Fruit fly (Drosophila melanogaster): ENCODE measurements around the gene CG33322.

The CG33322 gene

DNA sequence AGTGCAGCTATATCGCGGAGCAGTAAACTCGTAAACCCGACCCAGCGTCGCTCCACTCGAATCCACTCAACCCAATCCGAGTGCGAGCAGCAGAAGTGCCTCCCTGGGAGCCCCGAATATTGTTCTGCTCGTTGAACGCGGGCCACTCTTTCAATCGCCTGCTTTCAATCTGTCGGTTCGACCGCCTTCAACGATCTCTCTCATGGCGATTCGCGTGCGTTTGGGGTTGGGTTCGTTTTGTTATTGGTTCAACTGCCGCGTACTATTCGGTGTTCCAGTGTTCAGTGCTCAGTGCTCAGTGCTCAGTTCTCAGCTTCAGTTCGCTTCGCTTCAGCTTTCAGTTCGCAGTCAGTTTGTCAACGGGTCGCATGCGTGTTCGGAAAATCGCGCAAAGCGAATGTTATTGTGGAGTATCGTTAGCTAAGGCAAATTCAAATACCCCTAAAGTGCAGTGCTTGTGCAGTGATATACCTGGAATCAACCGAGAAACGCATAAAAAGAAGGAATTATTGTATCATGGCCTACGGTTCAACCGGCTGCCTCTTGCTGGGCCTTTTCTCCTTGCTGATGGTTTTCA lies 24.5 kb upstream of the CG33322 start, which contains the start of gene CG31676 (continued):
- TF ChIP-seq row (GFP tag; IDR thresholded peaks at IDR 0.05) (no peak), pho (GFP tag; optimal IDR thresholded peaks at IDR 0.05) (no peak), Sry-β (GFP tag; optimal IDR thresholded peaks at IDR 0.05) (no peak), CG8944 (GFP tag; optimal IDR thresholded peaks at IDR 0.05) (no peak), Dip2 (GFP tag; IDR thresholded peaks at IDR 0.05) (no peak), shn (GFP tag; optimal IDR thresholded peaks at IDR 0.05) (no peak), tin (GFP tag; optimal IDR thresholded peaks at IDR 0.05) (no peak), Dad (GFP tag; optimal IDR thresholded peaks at IDR 0.05) (no peak), sc (optimal IDR thresholded peaks at IDR 0.05) (no peak), sc (GFP tag; optimal IDR thresholded peaks at IDR 0.05) (no peak), CG12769 (tag; optimal IDR thresholded peaks at IDR 0.05) (peak; percentile 42), usp (GFP tag; optimal IDR thresholded peaks at IDR 0.05) (no peak), CG4424 (GFP tag; optimal IDR thresholded peaks at IDR 0.05) (no peak), yki (optimal IDR thresholded peaks at IDR 0.05) (no peak), seq (GFP tag; IDR thresholded peaks at IDR 0.05) (no peak), toy (GFP tag; IDR thresholded peaks at IDR 0.05) (no peak), CG17361 (GFP tag; IDR thresholded peaks at IDR 0.05) (no peak), zen2 (GFP tag; IDR thresholded peaks at IDR 0.05; ENCODE audit: partially characterized antibody) (no peak), CG12219 (GFP tag; optimal IDR thresholded peaks at IDR 0.05) (peak; percentile 34), zfh2 (GFP tag; optimal IDR thresholded peaks at IDR 0.05) (no peak), Lim3 (GFP tag; IDR thresholded peaks at IDR 0.05) (no peak), CG30403 (GFP tag; optimal IDR thresholded peaks at IDR 0.05) (no peak), Hr51 (GFP tag; optimal IDR thresholded peaks at IDR 0.05) (no peak), zen (tag; optimal IDR thresholded peaks at IDR 0.05) (no peak), NC2α (GFP tag; optimal IDR thresholded peaks at IDR 0.05) (no peak), dm (GFP tag; optimal IDR thresholded peaks at IDR 0.05) (no peak), CG31441 (GFP tag; IDR thresholded peaks at IDR 0.05) (0 out of 2 replicates have a peak, but pooled peaks have one; percentile 6), Deaf1 (tag; optimal IDR thresholded peaks at IDR 0.05) (peak; percentile 41), CG17359 (tag; optimal IDR thresholded peaks at IDR 0.05) (no peak), Hsf (GFP tag; optimal IDR thresholded peaks at IDR 0.05) (no peak), trem (tag; optimal IDR thresholded peaks at IDR 0.05) (no peak), CG14965 (GFP tag; optimal IDR thresholded peaks at IDR 0.05; ENCODE audit: borderline replicate concordance) (no peak), Sry-δ (GFP tag; optimal IDR thresholded peaks at IDR 0.05) (no peak), CG13123 (GFP tag; optimal IDR thresholded peaks at IDR 0.05) (no peak), CG16813 (GFP tag; IDR thresholded peaks at IDR 0.05; ENCODE audit: partially characterized antibody) (no peak), CG7556 (GFP tag; optimal IDR thresholded peaks at IDR 0.05) (no peak), CG9437 (GFP tag; optimal IDR thresholded peaks at IDR 0.05) (no peak), abd-A (tag; optimal IDR thresholded peaks at IDR 0.05) (no peak), CG18619 (GFP tag; optimal IDR thresholded peaks at IDR 0.05) (no peak), Optix (GFP tag; IDR thresholded peaks at IDR 0.05) (no peak), Sox100B (GFP tag; optimal IDR thresholded peaks at IDR 0.05) (no peak), cato (GFP tag; optimal IDR thresholded peaks at IDR 0.05; ENCODE audit: borderline replicate concordance) (no peak), CG2199 (GFP tag; IDR thresholded peaks at IDR 0.05) (no peak), Taf1 (GFP tag; IDR thresholded peaks at IDR 0.05) (no peak), Rfx (GFP tag; IDR thresholded peaks at IDR 0.05) (peak; percentile 51; the same call in 1 of the 2 replicates), CG4617 (GFP tag; optimal IDR thresholded peaks at IDR 0.05; ENCODE audit: borderline replicate concordance) (no peak), CG8281 (tag; optimal IDR thresholded peaks at IDR 0.05) (no peak), sisA (GFP tag; IDR thresholded peaks at IDR 0.05) (no peak), CG11085 (GFP tag; IDR thresholded peaks at IDR 0.05) (no peak), CG16815 (GFP tag; optimal IDR thresholded peaks at IDR 0.05) (no peak), Doc2 (GFP tag; IDR thresholded peaks at IDR 0.05) (no peak), NK7.1 (GFP tag; optimal IDR thresholded peaks at IDR 0.05) (no peak)

Data from whole organism, embryonic.